Fruit fly (Drosophila melanogaster) whole organism, embryonic: ENCODE results near the gene CG10341.

Source experiments
- Ada2b ChIP-seq: fragments of 200-800 bp; sonication (Bioruptor generic); IDR thresholded peaks from 2 replicates; pipeline ENCODE4 v1.3.6; 2022; ENCODE audit warnings: missing biosample characterization, missing genetic modification characterization
- Awh ChIP-seq: fragments of 200-800 bp; sonication (Bioruptor generic); IDR thresholded peaks from 2 replicates; pipeline ENCODE4, ENCODE4 v1.3.6; 2022; ENCODE audit warnings: missing biosample characterization, missing genetic modification characterization
- Bdp1 ChIP-seq: fragments of 200-800 bp; sonication (Bioruptor generic); optimal IDR thresholded peaks from 3 replicates; lab custom pipeline; 2016; ENCODE audit warnings: missing biosample characterization, missing genetic modification characterization
- BtbVII ChIP-seq: fragments of 200-800 bp; sonication (Bioruptor generic); optimal IDR thresholded peaks from 3 replicates; lab custom pipeline; 2017; ENCODE audit warnings: missing biosample characterization, mild to moderate bottlenecking, missing genetic modification characterization
- CG10462 ChIP-seq: fragments of 200-800 bp; sonication (Bioruptor generic); optimal IDR thresholded peaks from 2 replicates; lab custom pipeline; 2016; ENCODE audit warnings: missing biosample characterization, missing genetic modification characterization
- CG11695 ChIP-seq: fragments of 200-800 bp; sonication (Bioruptor generic); IDR thresholded peaks from 3 replicates; pipeline ENCODE4 v1.3.6; 2022; ENCODE audit warnings: missing biosample characterization, missing genetic modification characterization
- CG12071 ChIP-seq: fragments of 200-800 bp; sonication (Bioruptor generic); optimal IDR thresholded peaks from 3 replicates; lab custom pipeline; 2018; ENCODE audit warnings: missing biosample characterization, mild to moderate bottlenecking, missing genetic modification characterization
- CG12219 ChIP-seq: fragments of 200-800 bp; sonication (Bioruptor generic); optimal IDR thresholded peaks from 3 replicates; lab custom pipeline; 2018; ENCODE audit warnings: missing biosample characterization, mild to moderate bottlenecking, missing genetic modification characterization
- CG12299 ChIP-seq: fragments of 200-800 bp; sonication (Bioruptor generic); optimal IDR thresholded peaks from 2 replicates; lab custom pipeline; 2018; ENCODE audit warnings: missing biosample characterization, mild to moderate bottlenecking, missing genetic modification characterization
- CG13296 ChIP-seq: fragments of 200-800 bp; sonication (Bioruptor generic); optimal IDR thresholded peaks from 3 replicates; lab custom pipeline; 2018; ENCODE audit warnings: missing biosample characterization, mild to moderate bottlenecking, missing genetic modification characterization
- CG15011 ChIP-seq: fragments of 200-800 bp; sonication (Bioruptor generic); optimal IDR thresholded peaks from 3 replicates; lab custom pipeline; 2018; ENCODE audit warnings: missing biosample characterization, mild to moderate bottlenecking, missing genetic modification characterization
- CG15073 ChIP-seq: fragments of 200-800 bp; sonication (Bioruptor generic); optimal IDR thresholded peaks from 2 replicates; lab custom pipeline; 2016; ENCODE audit warnings: missing biosample characterization, missing genetic modification characterization
- CG15514 ChIP-seq: fragments of 200-800 bp; sonication (Bioruptor generic); optimal IDR thresholded peaks from 3 replicates; lab custom pipeline; 2017; ENCODE audit warnings: missing biosample characterization, missing genetic modification characterization, mild to moderate bottlenecking, moderate library complexity, missing genetic modification reagents
- CG17186 ChIP-seq: fragments of 200-800 bp; sonication (Bioruptor generic); optimal IDR thresholded peaks from 3 replicates; lab custom pipeline; 2017; ENCODE audit warnings: missing biosample characterization, missing genetic modification reagents, missing genetic modification characterization
- CG18476 ChIP-seq: fragments of 200-800 bp; sonication (Bioruptor generic); optimal IDR thresholded peaks from 2 replicates; lab custom pipeline; 2016; ENCODE audit warnings: missing biosample characterization, mild to moderate bottlenecking, missing genetic modification characterization
- CG18599 ChIP-seq: fragments of 200-800 bp; sonication (Bioruptor generic); optimal IDR thresholded peaks from 3 replicates; lab custom pipeline; 2017; ENCODE audit warnings: missing biosample characterization, missing genetic modification characterization, mild to moderate bottlenecking, moderate library complexity, missing genetic modification reagents
- CG4282 ChIP-seq: fragments of 200-800 bp; sonication (Bioruptor generic); optimal IDR thresholded peaks from 2 replicates; lab custom pipeline; 2016; ENCODE audit warnings: missing biosample characterization, missing genetic modification characterization
- CG4360 ChIP-seq: fragments of 200-800 bp; sonication (Bioruptor generic); IDR thresholded peaks from 2 replicates; pipeline ENCODE4 v1.3.6; 2022; ENCODE audit warnings: missing biosample characterization, missing genetic modification characterization
- CG4707 ChIP-seq: fragments of 200-800 bp; sonication (Bioruptor generic); optimal IDR thresholded peaks from 2 replicates; lab custom pipeline; 2018; ENCODE audit warnings: missing biosample characterization, mild to moderate bottlenecking, missing genetic modification characterization, moderate library complexity
- CG6654 ChIP-seq: fragments of 200-800 bp; sonication (Bioruptor generic); optimal IDR thresholded peaks from 2 replicates; lab custom pipeline; 2017; ENCODE audit warnings: missing biosample characterization, mild to moderate bottlenecking, missing genetic modification characterization
- CG6689 ChIP-seq: fragments of 200-800 bp; sonication (Bioruptor generic); IDR thresholded peaks from 2 replicates; pipeline ENCODE4 v1.3.6; 2022; ENCODE audit warnings: missing biosample characterization, missing genetic modification characterization
- CG6765 ChIP-seq: fragments of 200-800 bp; sonication (Bioruptor generic); optimal IDR thresholded peaks from 3 replicates; lab custom pipeline; 2017; ENCODE audit warnings: missing biosample characterization, mild to moderate bottlenecking, missing genetic modification characterization
- CG7928 ChIP-seq: fragments of 200-800 bp; sonication (Bioruptor generic); optimal IDR thresholded peaks from 2 replicates; lab custom pipeline; 2017; ENCODE audit warnings: missing biosample characterization, mild to moderate bottlenecking, missing genetic modification characterization
- Dad ChIP-seq: fragments of 200-800 bp; sonication (Bioruptor generic); optimal IDR thresholded peaks from 3 replicates; lab custom pipeline; 2016; ENCODE audit warnings: missing biosample characterization, missing genetic modification characterization
- Doc2 ChIP-seq: fragments of 200-800 bp; sonication (Bioruptor generic); IDR thresholded peaks from 2 replicates; pipeline ENCODE4 v1.3.6; 2022; ENCODE audit warnings: missing biosample characterization, missing genetic modification characterization
- Dp ChIP-seq: fragments of 200-800 bp; sonication (Bioruptor generic); optimal IDR thresholded peaks from 2 replicates; lab custom pipeline; 2018; ENCODE audit warnings: missing biosample characterization, mild to moderate bottlenecking, missing genetic modification characterization, moderate library complexity
- HLHmδ ChIP-seq: fragments of 200-800 bp; sonication (Bioruptor generic); optimal IDR thresholded peaks from 2 replicates; lab custom pipeline; 2018; ENCODE audit warnings: missing biosample characterization, mild to moderate bottlenecking, missing genetic modification characterization, moderate library complexity
- Hr51 ChIP-seq, 2 experiments: fragments of 200-800 bp; sonication (Bioruptor generic); optimal IDR thresholded peaks; 2 replicates in 1 of 2; 3 replicates in 1 of 2; lab custom pipeline; 2016 to 2018; ENCODE audit warnings: missing biosample characterization in 2 of 2, missing genetic modification characterization in 2 of 2, mild to moderate bottlenecking in 1 of 2, moderate library complexity in 1 of 2
- Meics ChIP-seq: fragments of 200-800 bp; sonication (Bioruptor generic); optimal IDR thresholded peaks from 2 replicates; lab custom pipeline; 2017; ENCODE audit warnings: missing biosample characterization, mild to moderate bottlenecking, missing genetic modification characterization
- Optix ChIP-seq: fragments of 200-800 bp; sonication (Bioruptor generic); IDR thresholded peaks from 3 replicates; pipeline ENCODE4 v1.3.6; 2022; ENCODE audit warnings: missing biosample characterization, missing genetic modification characterization
- Ptx1 ChIP-seq: fragments of 200-800 bp; sonication (Bioruptor generic); IDR thresholded peaks from 2 replicates; pipeline ENCODE4 v1.3.6; 2022; ENCODE audit warnings: missing biosample characterization, missing genetic modification characterization
- Six4 ChIP-seq: fragments of 200-800 bp; sonication (Bioruptor generic); optimal IDR thresholded peaks from 2 replicates; lab custom pipeline; 2016; ENCODE audit warnings: missing biosample characterization, missing genetic modification characterization
- Sry-δ ChIP-seq: fragments of 200-800 bp; sonication (Bioruptor generic); optimal IDR thresholded peaks from 2 replicates; lab custom pipeline; 2016; ENCODE audit warnings: missing biosample characterization, missing genetic modification characterization
- Taf1 ChIP-seq: fragments of 200-800 bp; sonication (Bioruptor generic); IDR thresholded peaks from 2 replicates; pipeline ENCODE4 v1.3.6; 2022; ENCODE audit warnings: missing biosample characterization, missing genetic modification characterization
- Trl ChIP-seq, 3 experiments: fragments of >200 bp in 2 of 3; fragments of 200-800 bp in 1 of 3; sonication (Bioruptor generic) in 1 of 3; optimal IDR thresholded peaks; 2 replicates in 1 of 3; 3 replicates in 2 of 3; lab custom pipeline; 2016 to 2017; ENCODE audit warnings: missing biosample characterization in 1 of 3, missing genetic modification characterization in 1 of 3
- cad ChIP-seq: fragments of >200 bp; optimal IDR thresholded peaks from 2 replicates; lab custom pipeline; 2017; ENCODE audit warnings: missing biosample characterization, missing genetic modification characterization
- caup ChIP-seq: fragments of 200-800 bp; sonication (Bioruptor generic); optimal IDR thresholded peaks from 3 replicates; lab custom pipeline; 2017; ENCODE audit warnings: missing biosample characterization, mild to moderate bottlenecking, missing genetic modification characterization, moderate library complexity; ENCODE audit not compliant: severe bottlenecking
- ci ChIP-seq: fragments of 200-800 bp; sonication (Bioruptor generic); IDR thresholded peaks from 3 replicates; pipeline ENCODE4 v1.3.6; 2022; ENCODE audit warnings: missing biosample characterization, missing genetic modification characterization
- dati ChIP-seq: fragments of 200-800 bp; sonication (Bioruptor generic); IDR thresholded peaks from 2 replicates; pipeline ENCODE4 v1.3.6; 2022; ENCODE audit warnings: missing biosample characterization, missing genetic modification characterization
- dmrt11E ChIP-seq: fragments of 200-800 bp; sonication (Bioruptor generic); optimal IDR thresholded peaks from 3 replicates; lab custom pipeline; 2018; ENCODE audit warnings: missing biosample characterization, mild to moderate bottlenecking, missing genetic modification characterization, moderate library complexity
- esg ChIP-seq: fragments of 200-800 bp; sonication (Bioruptor generic); conservative IDR thresholded peaks from 2 replicates; pipeline ENCODE4 v1.3.6; 2022; ENCODE audit warnings: missing biosample characterization, missing genetic modification characterization
- hth ChIP-seq: fragments of >200 bp; optimal IDR thresholded peaks from 2 replicates; lab custom pipeline; 2017; ENCODE audit warnings: inconsistent platforms
- lov ChIP-seq, 2 experiments: fragments of 200-800 bp in 1 of 2; fragments of >200 bp in 1 of 2; sonication (Bioruptor generic) in 1 of 2; IDR thresholded peaks in 1 of 2; optimal IDR thresholded peaks in 1 of 2; 2 replicates in 1 of 2; 3 replicates in 1 of 2; pipeline versions ENCODE4 v1.3.6 to Lab custom; 2017 to 2022; ENCODE audit warnings: missing biosample characterization in 1 of 2, missing genetic modification characterization in 1 of 2
- nau ChIP-seq: fragments of 200-800 bp; sonication (Bioruptor generic); optimal IDR thresholded peaks from 3 replicates; lab custom pipeline; 2017; ENCODE audit warnings: missing biosample characterization, mild to moderate bottlenecking, missing genetic modification characterization, missing genetic modification reagents
- org-1 ChIP-seq: fragments of 200-800 bp; sonication (Bioruptor generic); optimal IDR thresholded peaks from 2 replicates; lab custom pipeline; 2017; ENCODE audit warnings: missing biosample characterization, missing genetic modification characterization
- pho ChIP-seq: fragments of 200-800 bp; sonication (Bioruptor generic); optimal IDR thresholded peaks from 2 replicates; lab custom pipeline; 2016; ENCODE audit warnings: missing biosample characterization, missing genetic modification characterization
- slbo ChIP-seq: fragments of 200-800 bp; sonication (Bioruptor generic); IDR thresholded peaks from 2 replicates; pipeline ENCODE4 v1.3.6; 2022; ENCODE audit warnings: missing biosample characterization, missing genetic modification characterization
- unc-4 ChIP-seq: fragments of 200-800 bp; sonication (Bioruptor generic); IDR thresholded peaks from 2 replicates; pipeline ENCODE4 v1.3.6; 2022; ENCODE audit warnings: missing biosample characterization, missing genetic modification characterization; ENCODE audit not compliant: partially characterized antibody
- vfl ChIP-seq: fragments of 200-800 bp; sonication (Bioruptor generic); optimal IDR thresholded peaks from 2 replicates; lab custom pipeline; 2016; ENCODE audit warnings: missing biosample characterization, missing genetic modification characterization
- zen2 ChIP-seq: fragments of 200-800 bp; sonication (Bioruptor generic); IDR thresholded peaks from 3 replicates; pipeline ENCODE4 v1.3.6; 2022; ENCODE audit warnings: missing biosample characterization, missing genetic modification characterization; ENCODE audit not compliant: partially characterized antibody

CG10341 gene

DNA sequence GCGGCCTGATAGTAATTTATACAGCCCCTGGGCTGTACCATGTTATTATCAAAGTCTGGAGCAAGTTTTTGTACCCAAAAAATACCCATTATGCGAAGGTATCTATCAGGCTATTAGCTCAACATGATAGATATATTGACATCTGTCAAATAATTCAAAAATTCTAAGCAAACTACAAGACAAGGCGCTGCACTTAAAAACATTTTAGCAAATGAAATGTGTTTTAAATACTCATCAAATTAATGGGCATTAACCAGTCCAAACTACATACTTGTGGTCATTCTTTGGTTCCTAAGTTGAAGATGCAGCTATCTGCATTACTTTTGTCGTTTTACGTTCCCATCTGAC is 45.2 kb upstream of the CG10341 start (continued):
- TF ChIP-seq CG4282 (GFP tag; lab: Kevin White, UChicago) (no peak), dmrt11E (tag; lab: Kevin White, UChicago) (peak; percentile 70), Sry-δ (GFP tag; lab: Kevin White, UChicago) (peak; percentile 47), Ptx1 (peak; percentile 77), vfl (GFP tag; lab: Kevin White, UChicago) (no peak), unc-4 (GFP tag; lab: Robert Waterston, UW) (no peak), zen2 (GFP tag; lab: Robert Waterston, UW) (no peak), CG17186 (peak; percentile 20), CG13296 (GFP tag; lab: Kevin White, UChicago) (no peak), CG12219 (GFP tag; lab: Kevin White, UChicago) (peak; percentile 43), Bdp1 (GFP tag; lab: Kevin White, UChicago) (no peak), CG10462 (GFP tag; lab: Kevin White, UChicago) (peak; percentile 33), nau (peak; percentile 52), pho (GFP tag; lab: Kevin White, UChicago) (no peak), Ada2b (GFP tag; lab: Robert Waterston, UW) (peak; percentile 34; the same call in 1 of the 2 replicates), CG15514 (GFP tag; lab: Kevin White, UChicago) (no peak), Hr51 (GFP tag; optimal IDR thresholded peaks at IDR 0.05; lab: Kevin White, UChicago) (peak in 1 of 2 experiments; percentile 57), Dad (GFP tag; lab: Kevin White, UChicago) (peak; percentile 65), cad (no peak), Optix (GFP tag; lab: Robert Waterston, UW) (peak; percentile 50; the same call in 2 of the 3 replicates), Awh (GFP tag; lab: Robert Waterston, UW) (peak; percentile 76), dati (GFP tag; lab: Robert Waterston, UW) (peak; percentile 43; the same call in 1 of the 2 replicates), org-1 (GFP tag; lab: Kevin White, UChicago) (peak; percentile 15), CG4360 (GFP tag; lab: Robert Waterston, UW) (peak; percentile 49), caup (peak; percentile 24), CG11695 (peak; percentile 58; the same call in 1 of the 3 replicates), hth (lab: Kevin White, UChicago) (no peak), CG18476 (GFP tag; lab: Kevin White, UChicago) (peak; percentile 58), BtbVII (GFP tag; lab: Kevin White, UChicago) (peak; percentile 9), CG4707 (GFP tag; lab: Kevin White, UChicago) (peak; percentile 62), ci (GFP tag; lab: Robert Waterston, UW) (peak; percentile 87), Meics (peak; percentile 44), esg (peak; percentile 64), slbo (GFP tag; lab: Robert Waterston, UW) (peak; percentile 44), Trl (optimal IDR thresholded peaks at IDR 0.05; lab: Kevin White, UChicago) (no peak), Trl (GFP tag; optimal IDR thresholded peaks at IDR 0.05; lab: Kevin White, UChicago) (peak; percentile 57), CG6689 (GFP tag; lab: Robert Waterston, UW) (peak; percentile 84), Dp (GFP tag; lab: Kevin White, UChicago) (no peak), CG6654 (GFP tag; lab: Kevin White, UChicago) (peak; percentile 61), Six4 (GFP tag; lab: Kevin White, UChicago) (peak; percentile 67), CG12299 (no peak), CG15011 (GFP tag; lab: Kevin White, UChicago) (peak; percentile 44), lov (optimal IDR thresholded peaks at IDR 0.05; lab: Kevin White, UChicago) (no peak), lov (GFP tag; IDR thresholded peaks at IDR 0.05; lab: Robert Waterston, UW) (peak; percentile 94), CG18599 (GFP tag; lab: Kevin White, UChicago) (peak; percentile 66), Taf1 (GFP tag; lab: Robert Waterston, UW) (no peak), CG7928 (GFP tag; lab: Kevin White, UChicago) (no peak), CG15073 (GFP tag; lab: Kevin White, UChicago) (no peak), HLHmδ (GFP tag; lab: Kevin White, UChicago) (no peak), Doc2 (GFP tag; lab: Robert Waterston, UW) (no peak), CG12071 (GFP tag; lab: Kevin White, UChicago) (peak; percentile 51), CG6765 (GFP tag; lab: Kevin White, UChicago) (no peak)
